Worm (Caenorhabditis elegans): Measurements from ENCODE around the gene F40F12.9.

DNA sequence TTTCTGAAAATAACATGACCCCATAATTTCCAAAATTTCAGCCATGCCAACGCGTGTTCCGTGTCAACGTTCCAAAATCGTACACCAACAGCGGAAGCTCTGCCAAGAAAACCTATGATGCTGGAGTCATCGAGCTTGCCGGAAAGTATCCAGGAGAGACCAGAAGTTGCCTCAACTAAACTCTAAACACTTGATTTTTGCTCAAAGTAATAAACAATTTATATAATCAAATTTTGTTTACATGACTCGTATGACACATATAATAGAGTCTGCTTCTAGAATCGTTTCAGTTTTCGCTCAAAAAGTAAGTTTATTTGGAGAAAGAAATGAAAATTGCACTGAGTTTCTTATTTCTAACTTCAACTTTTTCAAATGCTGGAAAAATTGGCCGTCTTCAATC lies 17.6 kb downstream of the F40F12.9 start, which contains the start of gene ttr-1:
- TF ChIP-seq ets-7 (tag; optimal IDR thresholded peaks at IDR 0.05) (no peak), F13C5.2 (tag; optimal IDR thresholded peaks at IDR 0.05) (no peak), ama-1 (optimal IDR thresholded peaks at IDR 0.05) (no peak), hmbx-1 (tag; optimal IDR thresholded peaks at IDR 0.05) (no peak), aly-1 (tag; optimal IDR thresholded peaks at IDR 0.05) (no peak), tbx-37 (GFP tag; conservative IDR thresholded peaks at IDR 0.05) (no peak)
